Fruit fly (Drosophila melanogaster) whole organism, embryonic: ENCODE measurements around the gene mtTFB2.

ENCODE experiments used
- Antp ChIP-seq: fragments of 200-800 bp; sonication (Bioruptor generic); optimal IDR thresholded peaks from 3 replicates; lab custom pipeline; 2016; ENCODE audit warnings: missing biosample characterization, missing genetic modification characterization
- B-H2 ChIP-seq: fragments of 200-800 bp; sonication (Bioruptor generic); optimal IDR thresholded peaks from 2 replicates; lab custom pipeline; 2018; ENCODE audit warnings: missing biosample characterization, mild to moderate bottlenecking, missing genetic modification characterization
- BEAF-32 ChIP-seq: fragments of 200-800 bp; sonication (Bioruptor generic); optimal IDR thresholded peaks from 3 replicates; lab custom pipeline; 2017; ENCODE audit warnings: missing biosample characterization, missing genetic modification characterization, mild to moderate bottlenecking, moderate library complexity, missing genetic modification reagents
- CG10147 ChIP-seq: fragments of 200-800 bp; sonication (Bioruptor generic); optimal IDR thresholded peaks from 2 replicates; lab custom pipeline; 2019; ENCODE audit warnings: missing biosample characterization, mild to moderate bottlenecking, missing genetic modification characterization, moderate library complexity
- CG11398 ChIP-seq: fragments of 200-800 bp; sonication (Bioruptor generic); optimal IDR thresholded peaks from 2 replicates; lab custom pipeline; 2016; ENCODE audit warnings: missing biosample characterization, missing genetic modification characterization
- CG13424 ChIP-seq: fragments of 200-800 bp; sonication (Bioruptor generic); optimal IDR thresholded peaks from 2 replicates; lab custom pipeline; 2019; ENCODE audit warnings: missing biosample characterization, mild to moderate bottlenecking, missing genetic modification characterization, moderate library complexity
- CG15696 ChIP-seq: fragments of 200-800 bp; sonication (Bioruptor generic); optimal IDR thresholded peaks from 2 replicates; lab custom pipeline; 2019; ENCODE audit warnings: missing biosample characterization, mild to moderate bottlenecking, missing genetic modification characterization, moderate library complexity
- CG1602 ChIP-seq: fragments of 200-800 bp; sonication (Bioruptor generic); optimal IDR thresholded peaks from 3 replicates; lab custom pipeline; 2016; ENCODE audit warnings: missing biosample characterization, missing genetic modification characterization
- CG17359 ChIP-seq: fragments of 200-800 bp; sonication (Bioruptor generic); optimal IDR thresholded peaks from 3 replicates; lab custom pipeline; 2018; ENCODE audit warnings: missing biosample characterization, mild to moderate bottlenecking, missing genetic modification characterization, moderate library complexity
- CG17568 ChIP-seq: fragments of 200-800 bp; sonication (Bioruptor generic); optimal IDR thresholded peaks from 2 replicates; lab custom pipeline; 2018; ENCODE audit warnings: missing biosample characterization, mild to moderate bottlenecking, missing genetic modification characterization, moderate library complexity
- CG17912 ChIP-seq: fragments of 200-800 bp; sonication (Bioruptor generic); optimal IDR thresholded peaks from 2 replicates; lab custom pipeline; 2018; ENCODE audit warnings: missing biosample characterization, mild to moderate bottlenecking, missing genetic modification characterization
- CG2116 ChIP-seq: fragments of 200-800 bp; sonication (Bioruptor generic); optimal IDR thresholded peaks from 3 replicates; lab custom pipeline; 2018; ENCODE audit warnings: missing biosample characterization, mild to moderate bottlenecking, missing genetic modification characterization
- CG30431 ChIP-seq: fragments of 200-800 bp; sonication (Bioruptor generic); optimal IDR thresholded peaks from 2 replicates; lab custom pipeline; 2017; ENCODE audit warnings: missing biosample characterization, missing genetic modification characterization
- CG31365 ChIP-seq: fragments of 200-800 bp; sonication (Bioruptor generic); optimal IDR thresholded peaks from 2 replicates; lab custom pipeline; 2018; ENCODE audit warnings: missing biosample characterization, mild to moderate bottlenecking, missing genetic modification characterization
- CG32532 ChIP-seq: fragments of 200-800 bp; sonication (Bioruptor generic); IDR thresholded peaks from 2 replicates; pipeline ENCODE4 v1.3.6; 2022; ENCODE audit warnings: missing biosample characterization, missing genetic modification characterization
- CG3407 ChIP-seq: fragments of 200-800 bp; sonication (Bioruptor generic); optimal IDR thresholded peaks from 2 replicates; lab custom pipeline; 2018; ENCODE audit warnings: missing biosample characterization, mild to moderate bottlenecking, missing genetic modification characterization
- CG3838 ChIP-seq: fragments of 200-800 bp; sonication (Bioruptor generic); optimal IDR thresholded peaks from 3 replicates; lab custom pipeline; 2016; ENCODE audit warnings: missing biosample characterization, missing genetic modification characterization
- CG3995 ChIP-seq: fragments of 200-800 bp; sonication (Bioruptor generic); optimal IDR thresholded peaks from 3 replicates; lab custom pipeline; 2016; ENCODE audit warnings: missing biosample characterization, missing genetic modification characterization
- CG6175 ChIP-seq: fragments of 200-800 bp; sonication (Bioruptor generic); IDR thresholded peaks from 3 replicates; pipeline ENCODE4 v1.3.6; 2022; ENCODE audit warnings: missing biosample characterization, missing genetic modification characterization
- CG7987 ChIP-seq: fragments of 200-800 bp; sonication (Bioruptor generic); optimal IDR thresholded peaks from 2 replicates; lab custom pipeline; 2018; ENCODE audit warnings: missing biosample characterization, mild to moderate bottlenecking, missing genetic modification characterization, moderate library complexity
- CG9437 ChIP-seq: fragments of 200-800 bp; sonication (Bioruptor generic); optimal IDR thresholded peaks from 2 replicates; lab custom pipeline; 2018; ENCODE audit warnings: missing biosample characterization, mild to moderate bottlenecking, missing genetic modification characterization
- CoRest ChIP-seq: fragments of 200-800 bp; sonication (Bioruptor generic); optimal IDR thresholded peaks from 3 replicates; lab custom pipeline; 2018; ENCODE audit warnings: missing biosample characterization, mild to moderate bottlenecking, missing genetic modification characterization, moderate library complexity
- Dbx ChIP-seq: fragments of 200-800 bp; sonication (Bioruptor generic); IDR thresholded peaks from 3 replicates; pipeline ENCODE4 v1.3.6; 2022; ENCODE audit warnings: missing biosample characterization, missing genetic modification characterization
- Dref ChIP-seq: fragments of 200-800 bp; sonication (Bioruptor generic); IDR thresholded peaks from 2 replicates; pipeline ENCODE4 v1.3.6; 2022; ENCODE audit warnings: missing biosample characterization, missing genetic modification characterization
- E2f1 ChIP-seq: fragments of 200-800 bp; sonication (Bioruptor generic); IDR thresholded peaks from 2 replicates; pipeline ENCODE4 v1.3.6; 2022; ENCODE audit warnings: missing biosample characterization, missing genetic modification characterization
- Elba2 ChIP-seq: fragments of 200-800 bp; sonication (Bioruptor generic); optimal IDR thresholded peaks from 3 replicates; lab custom pipeline; 2016; ENCODE audit warnings: missing biosample characterization, missing genetic modification characterization
- Lhr ChIP-seq: fragments of 200-800 bp; sonication (Bioruptor generic); optimal IDR thresholded peaks from 3 replicates; lab custom pipeline; 2017; ENCODE audit warnings: mild to moderate bottlenecking, missing biosample characterization, missing genetic modification reagents, missing genetic modification characterization
- NFAT ChIP-seq: fragments of 200-800 bp; sonication (Bioruptor generic); IDR thresholded peaks from 2 replicates; pipeline ENCODE4 v1.3.6; 2022; ENCODE audit warnings: missing biosample characterization, missing genetic modification characterization
- PHDP ChIP-seq: fragments of 200-800 bp; sonication (Bioruptor generic); optimal IDR thresholded peaks from 3 replicates; lab custom pipeline; 2018; ENCODE audit warnings: missing biosample characterization, mild to moderate bottlenecking, missing genetic modification characterization, moderate library complexity
- Rx ChIP-seq: fragments of 200-800 bp; sonication (Bioruptor generic); IDR thresholded peaks from 2 replicates; pipeline ENCODE4 v1.3.6; 2022; ENCODE audit warnings: missing biosample characterization, missing genetic modification characterization
- Six4 ChIP-seq: fragments of 200-800 bp; sonication (Bioruptor generic); optimal IDR thresholded peaks from 2 replicates; lab custom pipeline; 2016; ENCODE audit warnings: missing biosample characterization, missing genetic modification characterization
- Xrp1 ChIP-seq: fragments of 200-800 bp; sonication (Bioruptor generic); IDR thresholded peaks from 2 replicates; pipeline ENCODE4 v1.3.6; 2022; ENCODE audit warnings: missing biosample characterization, missing genetic modification characterization
- cato ChIP-seq: fragments of 200-800 bp; sonication (Bioruptor generic); optimal IDR thresholded peaks from 2 replicates; lab custom pipeline; 2016; ENCODE audit warnings: missing biosample characterization, missing genetic modification characterization, borderline replicate concordance
- chm ChIP-seq: fragments of 200-800 bp; sonication (Bioruptor generic); IDR thresholded peaks from 2 replicates; pipeline ENCODE4 v1.3.6; 2022; ENCODE audit warnings: missing biosample characterization, missing genetic modification characterization
- crol ChIP-seq: fragments of 200-800 bp; sonication (Bioruptor generic); IDR thresholded peaks from 2 replicates; pipeline ENCODE4 v1.3.6; 2022; ENCODE audit warnings: missing biosample characterization, missing genetic modification characterization
- dimm ChIP-seq: fragments of 200-800 bp; sonication (Bioruptor generic); IDR thresholded peaks from 2 replicates; pipeline ENCODE4 v1.3.6; 2022; ENCODE audit warnings: missing biosample characterization, missing genetic modification characterization
- emc ChIP-seq: fragments of 200-800 bp; sonication (Bioruptor generic); optimal IDR thresholded peaks from 2 replicates; lab custom pipeline; 2016; ENCODE audit warnings: missing biosample characterization, missing genetic modification characterization
- en ChIP-seq: fragments of 200-800 bp; sonication (Bioruptor generic); optimal IDR thresholded peaks from 2 replicates; lab custom pipeline; 2016; ENCODE audit warnings: missing biosample characterization, missing genetic modification characterization
- fd102C ChIP-seq: fragments of 200-800 bp; sonication (Bioruptor generic); optimal IDR thresholded peaks from 2 replicates; lab custom pipeline; 2018; ENCODE audit warnings: missing biosample characterization, mild to moderate bottlenecking, missing genetic modification characterization, moderate library complexity
- fd3F ChIP-seq: fragments of 200-800 bp; sonication (Bioruptor generic); optimal IDR thresholded peaks from 2 replicates; lab custom pipeline; 2018; ENCODE audit warnings: missing biosample characterization, mild to moderate bottlenecking, missing genetic modification characterization, moderate library complexity
- fru ChIP-seq: fragments of >200 bp; optimal IDR thresholded peaks from 2 replicates; lab custom pipeline; 2017
- fu2 ChIP-seq: fragments of 200-800 bp; sonication (Bioruptor generic); optimal IDR thresholded peaks from 2 replicates; lab custom pipeline; 2016; ENCODE audit warnings: missing biosample characterization, missing genetic modification characterization
- gsb-n ChIP-seq: fragments of 200-800 bp; sonication (Bioruptor generic); optimal IDR thresholded peaks from 3 replicates; lab custom pipeline; 2018; ENCODE audit warnings: missing biosample characterization, mild to moderate bottlenecking, missing genetic modification characterization
- hth ChIP-seq: fragments of >200 bp; optimal IDR thresholded peaks from 2 replicates; lab custom pipeline; 2017; ENCODE audit warnings: inconsistent platforms
- lov ChIP-seq, 2 experiments: fragments of 200-800 bp in 1 of 2; fragments of >200 bp in 1 of 2; sonication (Bioruptor generic) in 1 of 2; IDR thresholded peaks in 1 of 2; optimal IDR thresholded peaks in 1 of 2; 2 replicates in 1 of 2; 3 replicates in 1 of 2; pipeline versions ENCODE4 v1.3.6 to Lab custom; 2017 to 2022; ENCODE audit warnings: missing biosample characterization in 1 of 2, missing genetic modification characterization in 1 of 2
- nmo ChIP-seq: fragments of 200-800 bp; sonication (Bioruptor generic); optimal IDR thresholded peaks from 2 replicates; lab custom pipeline; 2018; ENCODE audit warnings: missing biosample characterization, mild to moderate bottlenecking, missing genetic modification characterization, moderate library complexity
- psq ChIP-seq: fragments of 200-800 bp; sonication (Bioruptor generic); optimal IDR thresholded peaks from 2 replicates; lab custom pipeline; 2017; ENCODE audit warnings: missing biosample characterization, missing genetic modification characterization
- slp2 ChIP-seq: fragments of 200-800 bp; sonication (Bioruptor generic); optimal IDR thresholded peaks from 2 replicates; lab custom pipeline; 2016; ENCODE audit warnings: missing biosample characterization, missing genetic modification characterization
- so ChIP-seq: fragments of 200-800 bp; sonication (Bioruptor generic); IDR thresholded peaks from 3 replicates; pipeline ENCODE4 v1.3.6; 2022; ENCODE audit warnings: missing biosample characterization, missing genetic modification characterization
- zfh2 ChIP-seq: fragments of 200-800 bp; sonication (Bioruptor generic); optimal IDR thresholded peaks from 2 replicates; lab custom pipeline; 2016; ENCODE audit warnings: missing biosample characterization, missing genetic modification characterization

Gene mtTFB2

DNA sequence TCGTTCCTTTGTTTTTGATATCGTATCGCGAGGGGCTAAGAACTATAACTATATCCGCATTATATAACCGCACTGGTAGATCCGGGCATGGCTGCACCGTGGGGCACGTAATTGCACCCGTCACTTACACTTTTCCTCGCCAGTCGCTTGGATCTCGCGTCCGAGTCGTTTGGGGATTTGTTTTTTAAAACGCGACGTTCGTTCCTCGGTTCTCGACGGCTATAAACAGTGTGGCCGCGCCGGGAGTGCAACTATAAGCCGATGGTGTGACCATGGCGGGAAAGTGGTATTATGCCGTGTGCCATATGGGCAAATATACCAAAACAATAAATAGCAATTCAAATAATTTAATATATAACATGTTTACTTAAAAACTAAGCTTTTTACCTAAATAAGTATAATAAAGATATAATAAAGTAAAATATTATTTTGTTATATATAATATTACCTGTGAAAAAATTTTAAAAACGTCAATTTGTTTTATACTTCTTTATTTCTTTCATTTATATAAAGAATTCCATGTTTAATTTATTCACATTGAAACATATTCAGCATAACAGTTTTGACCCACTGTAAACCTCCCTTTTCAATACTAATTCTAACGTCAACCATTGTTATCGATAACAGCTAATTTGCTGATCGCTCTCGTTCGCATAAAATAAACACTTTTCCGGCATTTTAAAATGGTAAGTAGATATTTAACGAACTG is 2.6 kb upstream of the mtTFB2 start, which contains the start of the genes Mical and CG3909 (continued):
- TF ChIP-seq psq (peak; percentile 69), CG1602 (GFP tag; lab: Kevin White, UChicago) (peak; percentile 83), CG9437 (peak; percentile 77), E2f1 (peak; percentile 93), Dref (GFP tag; lab: Robert Waterston, UW) (peak; percentile 70), B-H2 (GFP tag; lab: Kevin White, UChicago) (peak; percentile 74), emc (GFP tag; lab: Kevin White, UChicago) (no peak), Antp (GFP tag; lab: Kevin White, UChicago) (peak; percentile 31), CG31365 (tag; lab: Kevin White, UChicago) (peak; percentile 4), CoRest (tag; lab: Kevin White, UChicago) (peak; percentile 93), NFAT (peak; percentile 94), gsb-n (peak; percentile 92), CG3838 (GFP tag; lab: Kevin White, UChicago) (peak; percentile 6), so (GFP tag; lab: Robert Waterston, UW) (peak; percentile 74), crol (GFP tag; lab: Robert Waterston, UW) (no peak), Xrp1 (GFP tag; lab: Robert Waterston, UW) (peak; percentile 89), CG3407 (GFP tag; lab: Kevin White, UChicago) (peak; percentile 52), lov (optimal IDR thresholded peaks at IDR 0.05; lab: Kevin White, UChicago) (no peak), lov (GFP tag; IDR thresholded peaks at IDR 0.05; lab: Robert Waterston, UW) (peak; percentile 72; the same call in 1 of the 3 replicates), Elba2 (GFP tag; lab: Kevin White, UChicago) (no peak), Dbx (GFP tag; lab: Robert Waterston, UW) (peak; percentile 93), CG10147 (GFP tag; lab: Kevin White, UChicago) (peak; percentile 65), CG6175 (GFP tag; lab: Robert Waterston, UW) (peak; percentile 73; the same call in 2 of the 3 replicates), CG17359 (tag; lab: Kevin White, UChicago) (peak; percentile 88), CG32532 (GFP tag; lab: Robert Waterston, UW) (peak; percentile 96), slp2 (GFP tag; lab: Kevin White, UChicago) (no peak), nmo (GFP tag; lab: Kevin White, UChicago) (peak; percentile 91), CG17568 (GFP tag; lab: Kevin White, UChicago) (no peak), BEAF-32 (GFP tag; lab: Kevin White, UChicago) (peak; percentile 28), CG17912 (GFP tag; lab: Kevin White, UChicago) (no peak), CG11398 (GFP tag; lab: Kevin White, UChicago) (no peak), en (peak; percentile 23), CG15696 (tag; lab: Kevin White, UChicago) (peak; percentile 80), chm (peak; percentile 85), fd102C (GFP tag; lab: Kevin White, UChicago) (no peak), CG13424 (peak; percentile 90), Lhr (GFP tag; lab: Kevin White, UChicago) (peak; percentile 41), fru (lab: Kevin White, UChicago) (no peak), CG30431 (GFP tag; lab: Kevin White, UChicago) (peak; percentile 35), PHDP (peak; percentile 85), cato (GFP tag; lab: Kevin White, UChicago) (peak; percentile 68), Rx (GFP tag; lab: Robert Waterston, UW) (peak; percentile 58; the same call in 1 of the 2 replicates), hth (lab: Kevin White, UChicago) (no peak), CG3995 (no peak), CG7987 (GFP tag; lab: Kevin White, UChicago) (no peak), dimm (GFP tag; lab: Robert Waterston, UW) (peak; percentile 77), zfh2 (GFP tag; lab: Kevin White, UChicago) (peak; percentile 54), fu2 (GFP tag; lab: Kevin White, UChicago) (no peak), fd3F (GFP tag; lab: Kevin White, UChicago) (peak; percentile 82), Six4 (GFP tag; lab: Kevin White, UChicago) (peak; percentile 84), CG2116 (peak; percentile 66)
